Fruit fly (Drosophila melanogaster): ENCODE results near the gene Aef1.

- TF ChIP-seq CG8478 (optimal IDR thresholded peaks at IDR 0.05) (no peak), CTCF (optimal IDR thresholded peaks at IDR 0.05) (no peak)
These were observed 11.5 kb downstream of the Aef1 start, which contains the start of gene Alp1 for dm6 chr3L:21444719-21445118.
